Fruit fly (Drosophila melanogaster) Kc167 (cell line): ENCODE data around the gene ihog.

Experiments
- Myc ChIP-seq: fragments of >200 bp; optimal IDR thresholded peaks from 2 replicates; lab custom pipeline; 2017; ENCODE audit warnings: missing external identifiers
- Sin3A ChIP-seq: fragments of >200 bp; optimal IDR thresholded peaks from 2 replicates; lab custom pipeline; 2018; ENCODE audit warnings: missing external identifiers
- h ChIP-seq: fragments of >200 bp; optimal IDR thresholded peaks from 3 replicates; lab custom pipeline; 2018; ENCODE audit warnings: missing external identifiers
- insv ChIP-seq: fragments of >200 bp; optimal IDR thresholded peaks from 3 replicates; lab custom pipeline; 2018; ENCODE audit warnings: missing external identifiers
- psq ChIP-seq: fragments of >200 bp; optimal IDR thresholded peaks from 2 replicates; lab custom pipeline; 2017; ENCODE audit warnings: missing external identifiers

- no peak for TF ChIP-seq psq (lab: Kevin White, UChicago)
- TF ChIP-seq Myc (lab: Kevin White, UChicago), result no peak
- no peak for TF ChIP-seq h (lab: Kevin White, UChicago)
- TF ChIP-seq insv, result no peak
- no peak for TF ChIP-seq Sin3A (lab: Kevin White, UChicago)
Measured at dm6 chr2L:6970813-6971212, 22.2 kb upstream of the ihog start.
